Worm (Caenorhabditis elegans): ENCODE data around the gene C28C12.1.

The C28C12.1 gene

ce11 chrIV:8501382-8501781 is at the start of gene C28C12.1:
Gene C28C12.1, plus strand, starts transcription at chrIV:8501682.
- TF ChIP-seq nhr-11 (tag; optimal IDR thresholded peaks at IDR 0.05): no peak
- no peak for TF ChIP-seq nhr-43 (tag; optimal IDR thresholded peaks at IDR 0.05; ENCODE audit: poor library complexity, severe bottlenecking)
- TF ChIP-seq nhr-67 (tag; optimal IDR thresholded peaks at IDR 0.05): no peak
- TF ChIP-seq mdl-1 (tag; optimal IDR thresholded peaks at IDR 0.05): no peak
- TF ChIP-seq lsy-12 (tag; optimal IDR thresholded peaks at IDR 0.05): no peak
- no peak for TF ChIP-seq nhr-23 (tag; optimal IDR thresholded peaks at IDR 0.05)
- TF ChIP-seq R02D3.7 (tag; optimal IDR thresholded peaks at IDR 0.05): no peak
- TF ChIP-seq fkh-2 (tag; optimal IDR thresholded peaks at IDR 0.05): no peak
- no peak for TF ChIP-seq nhr-28 (tag; optimal IDR thresholded peaks at IDR 0.05)
- no peak for TF ChIP-seq ceh-9 (tag; optimal IDR thresholded peaks at IDR 0.05)
- TF ChIP-seq tbx-2 (tag; optimal IDR thresholded peaks at IDR 0.05): no peak
- TF ChIP-seq nhr-25 (tag; optimal IDR thresholded peaks at IDR 0.05): no peak
- TF ChIP-seq skn-1 (tag; optimal IDR thresholded peaks at IDR 0.05): no peak

ce11 chrIV:8451709-8452248 is 49.7 kb upstream of the C28C12.1 start, which contains the start of gene eppl-1:
Gene eppl-1, minus strand, starts transcription at chrIV:8451759.
- TF ChIP-seq R02D3.7 (tag; optimal IDR thresholded peaks at IDR 0.05) (no peak), lsy-12 (tag; optimal IDR thresholded peaks at IDR 0.05) (no peak), nhr-237 (tag; optimal IDR thresholded peaks at IDR 0.05) (no peak), elt-2 (tag; optimal IDR thresholded peaks at IDR 0.05) (peak; percentile 96), ztf-4 (tag; optimal IDR thresholded peaks at IDR 0.05) (no peak)

ce11 chrIV:8453178-8453577 is 48.3 kb upstream of the C28C12.1 start:
- TF ChIP-seq jun-1 (tag; optimal IDR thresholded peaks at IDR 0.05) (peak; percentile 59), unc-39 (tag; optimal IDR thresholded peaks at IDR 0.05) (no peak), pqm-1 (tag; optimal IDR thresholded peaks at IDR 0.05) (peak; percentile 85), zag-1 (tag; optimal IDR thresholded peaks at IDR 0.05) (no peak), pha-4 (tag; optimal IDR thresholded peaks at IDR 0.05) (peak; percentile 33), elt-2 (tag; optimal IDR thresholded peaks at IDR 0.05) (peak; percentile 97)

- TF ChIP-seq pqm-1 (tag; optimal IDR thresholded peaks at IDR 0.05) (peak; percentile 35), elt-2 (tag; optimal IDR thresholded peaks at IDR 0.05) (peak; percentile 75), egl-5 (tag; optimal IDR thresholded peaks at IDR 0.05) (no peak), skn-1 (tag; optimal IDR thresholded peaks at IDR 0.05) (no peak), ama-1 (optimal IDR thresholded peaks at IDR 0.05) (no peak), ceh-28 (tag; optimal IDR thresholded peaks at IDR 0.05) (no peak), aly-2 (tag; optimal IDR thresholded peaks at IDR 0.05) (no peak), daf-12 (tag; optimal IDR thresholded peaks at IDR 0.05) (no peak)
Measured at ce11 chrIV:8454076-8454475, 47.4 kb upstream of the C28C12.1 start.

DNA sequence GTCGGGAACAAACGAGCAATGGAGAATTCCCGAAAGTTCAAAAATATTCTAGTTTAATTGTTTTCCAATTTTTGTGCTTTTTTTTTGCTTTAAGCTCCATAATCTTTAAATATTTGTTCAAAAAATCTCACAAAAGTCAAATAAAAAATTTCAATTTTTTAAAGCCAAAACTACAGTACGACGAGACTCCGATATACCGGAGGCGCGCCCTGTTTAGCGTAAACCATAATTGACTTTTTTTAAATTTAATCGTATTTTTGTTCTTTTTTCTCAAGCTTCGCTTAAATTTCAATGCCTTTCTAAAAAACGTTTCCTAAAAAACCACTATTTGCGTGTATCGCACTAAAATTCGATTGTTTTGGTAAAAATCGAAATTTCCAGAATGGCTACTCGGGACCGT is 44.6 kb upstream of the C28C12.1 start, which contains the start of gene syx-4:
syx-4 (plus strand) TSS at position 382 of the 400 bp plus-strand sequence.
- TF ChIP-seq ama-1 (optimal IDR thresholded peaks at IDR 0.05) (no peak), egl-5 (tag; optimal IDR thresholded peaks at IDR 0.05) (no peak), sea-2 (GFP tag; optimal IDR thresholded peaks at IDR 0.05) (no peak), elt-1 (tag; optimal IDR thresholded peaks at IDR 0.05) (no peak), daf-12 (tag; optimal IDR thresholded peaks at IDR 0.05) (no peak), pha-4 (tag; optimal IDR thresholded peaks at IDR 0.05) (no peak), ztf-4 (tag; optimal IDR thresholded peaks at IDR 0.05) (no peak), lsy-12 (tag; optimal IDR thresholded peaks at IDR 0.05) (no peak), unc-62 (GFP tag; optimal IDR thresholded peaks at IDR 0.05) (no peak), snpc-4 (tag; optimal IDR thresholded peaks at IDR 0.05) (no peak), skn-1 (tag; optimal IDR thresholded peaks at IDR 0.05) (no peak), ceh-82 (tag; optimal IDR thresholded peaks at IDR 0.05) (no peak), lin-39 (tag; optimal IDR thresholded peaks at IDR 0.05) (no peak), jun-1 (tag; optimal IDR thresholded peaks at IDR 0.05) (no peak), nhr-67 (tag; optimal IDR thresholded peaks at IDR 0.05) (no peak), ceh-28 (tag; optimal IDR thresholded peaks at IDR 0.05) (no peak), eor-1 (tag; optimal IDR thresholded peaks at IDR 0.05) (no peak), fkh-2 (tag; optimal IDR thresholded peaks at IDR 0.05) (no peak), R02D3.7 (tag; optimal IDR thresholded peaks at IDR 0.05) (no peak), lin-15B (tag; optimal IDR thresholded peaks at IDR 0.05) (no peak)
